Worm (Caenorhabditis elegans) whole organism, L4 larva: ENCODE measurements around the gene zip-3.
A peak's percentile ranks its signal among the peaks of the same experiment; 100 is the strongest.
"Not testable (repeated sequence)": the region's sequence is repeated elsewhere in the genome, so short reads cannot be mapped to it uniquely, and the experiment has no call there.

Experiments
- D1046.2 ChIP-seq: fragments of 200-800 bp; sonication (Bioruptor generic); IDR thresholded peaks from 2 replicates; pipeline ENCODE4 v1.3.6; 2022; ENCODE audit warnings: missing genetic modification characterization, missing compliant biosample characterization
- R02D3.7 ChIP-seq: fragments of 150-350 bp; sonication (generic microtip); optimal IDR thresholded peaks from 3 replicates; lab custom pipeline; 2014; ENCODE audit warnings: missing biosample characterization, missing genetic modification characterization
- attf-4 ChIP-seq: sonication (generic microtip); optimal IDR thresholded peaks from 3 replicates; lab custom pipeline; 2017; ENCODE audit warnings: missing biosample characterization, missing genetic modification characterization
- hlh-30 ChIP-seq: sonication (generic microtip); optimal IDR thresholded peaks from 2 replicates; lab custom pipeline; 2017; ENCODE audit warnings: antibody characterized with exemption, mild to moderate bottlenecking, missing genetic modification characterization, missing compliant biosample characterization; ENCODE audit not compliant: insufficient read depth
- mdl-1 ChIP-seq, 2 experiments: fragments of 150-350 bp in 1 of 2; sonication (generic microtip) in 1 of 2; optimal IDR thresholded peaks; 2 replicates each; lab custom pipeline; 2014 to 2017; ENCODE audit warnings: missing biosample characterization in 2 of 2, missing genetic modification characterization in 2 of 2
- nhr-28 ChIP-seq: fragments of 150-350 bp; optimal IDR thresholded peaks from 2 replicates; lab custom pipeline; 2014; ENCODE audit warnings: missing biosample characterization, missing genetic modification characterization
- nhr-77 ChIP-seq: fragments of 150-350 bp; optimal IDR thresholded peaks from 2 replicates; lab custom pipeline; 2014; ENCODE audit warnings: missing biosample characterization, missing genetic modification characterization
- set-16 ChIP-seq: fragments of 200-800 bp; sonication (Bioruptor generic); IDR thresholded peaks from 2 replicates; pipeline ENCODE4 v1.3.6; 2022; ENCODE audit warnings: missing genetic modification reagents, missing genetic modification characterization, missing compliant biosample characterization
- unc-62 ChIP-seq, 3 experiments: fragments of 150-350 bp in 1 of 3; sonication (generic microtip); optimal IDR thresholded peaks in 2 of 3; peaks in 1 of 3; 1 replicate in 1 of 3; 2 replicates in 2 of 3; lab custom pipeline; 2014 to 2017; ENCODE audit warnings: missing biosample characterization in 3 of 3, missing genetic modification characterization in 3 of 3, missing genetic modification reagents in 3 of 3, missing genotype in 1 of 3
- vab-7 ChIP-seq: fragments of 200-800 bp; sonication (Bioruptor generic); IDR thresholded peaks from 2 replicates; pipeline ENCODE4 v1.3.6; 2022; ENCODE audit warnings: missing genetic modification reagents, missing genetic modification characterization, missing compliant biosample characterization
- ztf-11 ChIP-seq: fragments of 150-350 bp; optimal IDR thresholded peaks from 2 replicates; lab custom pipeline; 2014; ENCODE audit warnings: missing biosample characterization, missing genetic modification characterization

DNA sequence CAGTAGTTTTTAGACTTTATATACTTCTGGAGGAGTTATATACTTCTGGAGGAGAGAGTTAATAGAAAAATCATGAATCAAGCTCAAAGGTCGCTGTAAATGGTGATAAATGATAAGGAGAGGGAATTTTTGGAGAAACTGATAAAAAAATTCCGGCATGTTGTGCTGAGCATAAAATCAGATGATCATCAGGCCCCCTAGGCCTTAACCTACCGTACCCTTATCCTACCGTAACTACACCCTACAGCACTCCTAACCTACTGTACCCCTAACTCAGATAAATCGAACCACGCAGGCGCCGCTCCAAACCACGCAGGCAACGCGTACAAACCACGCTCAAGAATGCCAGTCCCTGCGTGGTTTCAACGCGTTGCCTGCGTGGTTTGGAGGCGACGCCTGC is 42.8 kb upstream of the zip-3 start, which contains the start of gene F01D5.3:
- not testable (repeated sequence) for TF ChIP-seq vab-7 (GFP tag; lab: Robert Waterston, UW); mdl-1 (tag; optimal IDR thresholded peaks at IDR 0.05; lab: Kevin White, UChicago); ztf-11 (tag; lab: Kevin White, UChicago); attf-4 (tag; lab: Kevin White, UChicago); D1046.2 (GFP tag; lab: Robert Waterston, UW); R02D3.7 (tag; lab: Kevin White, UChicago); unc-62 (GFP tag; optimal IDR thresholded peaks at IDR 0.05 in 1 of 2; lab: Kevin White, UChicago); unc-62 (tag; optimal IDR thresholded peaks at IDR 0.05; lab: Kevin White, UChicago); set-16 (GFP tag; lab: Robert Waterston, UW); nhr-77; hlh-30
- TF ChIP-seq nhr-28 (tag; lab: Kevin White, UChicago), result peak; percentile 7
